Fruit fly (Drosophila melanogaster) whole organism, wandering third instar larva: ENCODE data around the gene Mitofilin.

Experiments
- Abd-B ChIP-seq: fragments of >200 bp; optimal IDR thresholded peaks from 2 replicates; lab custom pipeline; 2017; ENCODE audit warnings: missing biosample characterization, missing genetic modification characterization
- CG32264 ChIP-seq: fragments of 200-800 bp; sonication (Bioruptor generic); optimal IDR thresholded peaks from 2 replicates; lab custom pipeline; 2016; ENCODE audit warnings: missing biosample characterization, missing genetic modification characterization
- CG9705 ChIP-seq: fragments of 200-800 bp; sonication (Bioruptor generic); optimal IDR thresholded peaks from 2 replicates; lab custom pipeline; 2018; ENCODE audit warnings: missing biosample characterization, mild to moderate bottlenecking, missing genetic modification characterization
- CrebA ChIP-seq: fragments of 200-800 bp; sonication (Bioruptor generic); optimal IDR thresholded peaks from 2 replicates; lab custom pipeline; 2016; ENCODE audit warnings: missing biosample characterization, mild to moderate bottlenecking, missing genetic modification characterization, borderline replicate concordance
- Dfd ChIP-seq: fragments of >200 bp; optimal IDR thresholded peaks from 2 replicates; lab custom pipeline; 2017; ENCODE audit warnings: missing biosample characterization, missing genetic modification characterization
- Dif ChIP-seq: fragments of 200-275, 200-300 bp; sonication (Bioruptor generic); optimal IDR thresholded peaks from 2 replicates; lab custom pipeline; 2018; ENCODE audit warnings: missing biosample characterization, missing genetic modification characterization; ENCODE audit not compliant: partially characterized antibody
- GATAd ChIP-seq: sonication (Bioruptor generic); optimal IDR thresholded peaks from 2 replicates; lab custom pipeline; 2016; ENCODE audit warnings: missing biosample characterization, missing genetic modification characterization
- HLH106 ChIP-seq: fragments of 200-800 bp; optimal IDR thresholded peaks from 3 replicates; lab custom pipeline; 2019; ENCODE audit warnings: missing biosample characterization, mild to moderate bottlenecking, missing genetic modification characterization, moderate library complexity
- Hnf4 ChIP-seq: fragments of 200-800 bp; sonication (Bioruptor generic); optimal IDR thresholded peaks from 2 replicates; lab custom pipeline; 2016; ENCODE audit warnings: missing biosample characterization, mild to moderate bottlenecking, missing genetic modification characterization
- Hr78 ChIP-seq: fragments of >200 bp; optimal IDR thresholded peaks from 2 replicates; lab custom pipeline; 2017; ENCODE audit warnings: missing biosample characterization, missing genetic modification characterization
- Hr83 ChIP-seq: fragments of 200-300 bp; sonication (Bioruptor generic); optimal IDR thresholded peaks from 2 replicates; lab custom pipeline; 2016; ENCODE audit warnings: missing biosample characterization, mild to moderate bottlenecking, missing genetic modification characterization, moderate library complexity; ENCODE audit not compliant: poor library complexity, severe bottlenecking
- Jra ChIP-seq: sonication (Bioruptor generic); optimal IDR thresholded peaks from 2 replicates; lab custom pipeline; 2016; ENCODE audit warnings: missing biosample characterization, missing genetic modification characterization
- Mio ChIP-seq: sonication (Bioruptor generic); optimal IDR thresholded peaks from 2 replicates; lab custom pipeline; 2016; ENCODE audit warnings: missing biosample characterization, missing genetic modification characterization
- Myc ChIP-seq: fragments of >200 bp; optimal IDR thresholded peaks from 2 replicates; lab custom pipeline; 2017
- N ChIP-seq: fragments of >200 bp; optimal IDR thresholded peaks from 2 replicates; lab custom pipeline; 2018; ENCODE audit warnings: missing biosample characterization, missing external identifiers, missing genetic modification characterization
- OdsH ChIP-seq: fragments of 200-800 bp; sonication (Bioruptor generic); optimal IDR thresholded peaks from 2 replicates; lab custom pipeline; 2016; ENCODE audit warnings: missing biosample characterization, mild to moderate bottlenecking, missing genetic modification characterization
- Rel ChIP-seq, 2 experiments: fragments of 200-800 bp; sonication (Bioruptor generic) in 1 of 2; optimal IDR thresholded peaks; 2 replicates in 1 of 2; 3 replicates in 1 of 2; lab custom pipeline; 2016 to 2019; ENCODE audit warnings: mild to moderate bottlenecking in 2 of 2, missing biosample characterization in 2 of 2, missing genetic modification characterization in 2 of 2, moderate library complexity in 1 of 2
- Sp1 ChIP-seq: fragments of 200-800 bp; sonication (Bioruptor generic); optimal IDR thresholded peaks from 3 replicates; lab custom pipeline; 2019; ENCODE audit warnings: missing biosample characterization, mild to moderate bottlenecking, missing genetic modification characterization, moderate library complexity
- Vsx2 ChIP-seq: fragments of 200-300, 225-300 bp; sonication (Bioruptor generic); optimal IDR thresholded peaks from 2 replicates; lab custom pipeline; 2018; ENCODE audit warnings: missing biosample characterization, missing genetic modification characterization; ENCODE audit not compliant: partially characterized antibody
- br ChIP-seq: fragments of 200-800 bp; sonication (Bioruptor generic); optimal IDR thresholded peaks from 2 replicates; lab custom pipeline; 2016; ENCODE audit warnings: missing biosample characterization, missing genetic modification characterization
- brk ChIP-seq: fragments of 200-800 bp; sonication (Bioruptor generic); optimal IDR thresholded peaks from 2 replicates; lab custom pipeline; 2016; ENCODE audit warnings: missing biosample characterization, mild to moderate bottlenecking, missing genetic modification characterization
- dl ChIP-seq, 2 experiments: fragments of 175-275, 200-275 bp in 1 of 2; fragments of 200-275 bp in 1 of 2; sonication (Bioruptor generic); optimal IDR thresholded peaks; lab custom pipeline; 2018; ENCODE audit warnings: mild to moderate bottlenecking in 2 of 2, missing biosample characterization in 2 of 2, missing genetic modification characterization in 2 of 2, moderate library complexity in 2 of 2; ENCODE audit not compliant: partially characterized antibody in 2 of 2, insufficient read depth in 1 of 2
- dmrt93B ChIP-seq: fragments of 200-800 bp; sonication (Bioruptor generic); optimal IDR thresholded peaks from 2 replicates; lab custom pipeline; 2018; ENCODE audit warnings: missing biosample characterization, mild to moderate bottlenecking, missing genetic modification characterization
- dsf ChIP-seq: sonication (Bioruptor generic); optimal IDR thresholded peaks from 2 replicates; lab custom pipeline; 2016; ENCODE audit warnings: missing biosample characterization, missing genetic modification characterization, borderline replicate concordance
- ey ChIP-seq: fragments of 200-800 bp; sonication (Bioruptor generic); optimal IDR thresholded peaks from 2 replicates; lab custom pipeline; 2016; ENCODE audit warnings: missing biosample characterization, missing genetic modification characterization
- foxo ChIP-seq, 2 experiments: fragments of 200-800 bp; sonication (Bioruptor generic); optimal IDR thresholded peaks; 2 replicates in 1 of 2; 3 replicates in 1 of 2; lab custom pipeline; 2016 to 2017; ENCODE audit warnings: missing biosample characterization in 2 of 2, missing genetic modification characterization in 2 of 2
- fru ChIP-seq: fragments of 200-800 bp; sonication (Bioruptor generic); optimal IDR thresholded peaks from 3 replicates; lab custom pipeline; 2016; ENCODE audit warnings: missing biosample characterization, mild to moderate bottlenecking, missing genetic modification characterization
- h ChIP-seq: fragments of 200-800 bp; sonication (Bioruptor generic); optimal IDR thresholded peaks from 3 replicates; lab custom pipeline; 2016; ENCODE audit warnings: missing biosample characterization, mild to moderate bottlenecking, missing genetic modification characterization
- jim ChIP-seq: fragments of 175-275, 200-325 bp; sonication (Bioruptor generic); optimal IDR thresholded peaks from 2 replicates; lab custom pipeline; 2016; ENCODE audit warnings: missing biosample characterization, mild to moderate bottlenecking, missing genetic modification characterization
- lola ChIP-seq: fragments of >200 bp; optimal IDR thresholded peaks from 2 replicates; lab custom pipeline; 2017; ENCODE audit warnings: missing biosample characterization, missing genetic modification characterization
- pan ChIP-seq: fragments of >200 bp; optimal IDR thresholded peaks from 2 replicates; lab custom pipeline; 2017
- psq ChIP-seq: fragments of 200-800 bp; sonication (Bioruptor generic); optimal IDR thresholded peaks from 3 replicates; lab custom pipeline; 2017; ENCODE audit warnings: missing biosample characterization, mild to moderate bottlenecking, missing genetic modification characterization, moderate library complexity
- rgr ChIP-seq: fragments of 200-800 bp; sonication (Bioruptor generic); optimal IDR thresholded peaks from 3 replicates; lab custom pipeline; 2016; ENCODE audit warnings: missing biosample characterization, mild to moderate bottlenecking, missing genetic modification characterization
- sage ChIP-seq: fragments of 200-800 bp; sonication (Bioruptor generic); optimal IDR thresholded peaks from 2 replicates; lab custom pipeline; 2016; ENCODE audit warnings: missing biosample characterization, mild to moderate bottlenecking, missing genetic modification characterization
- sv ChIP-seq: fragments of 200-800 bp; sonication (Bioruptor generic); optimal IDR thresholded peaks from 3 replicates; lab custom pipeline; 2016; ENCODE audit warnings: missing biosample characterization, missing genetic modification characterization
- tai ChIP-seq: sonication (Bioruptor generic); optimal IDR thresholded peaks from 2 replicates; lab custom pipeline; 2016; ENCODE audit warnings: missing biosample characterization, missing genetic modification characterization
- usp ChIP-seq: fragments of >200 bp; optimal IDR thresholded peaks from 2 replicates; lab custom pipeline; 2017; ENCODE audit warnings: missing biosample characterization, missing genetic modification characterization
- woc ChIP-seq: sonication (Bioruptor generic); optimal IDR thresholded peaks from 2 replicates; lab custom pipeline; 2016; ENCODE audit warnings: missing biosample characterization, mild to moderate bottlenecking, missing genetic modification characterization

Gene Mitofilin

DNA sequence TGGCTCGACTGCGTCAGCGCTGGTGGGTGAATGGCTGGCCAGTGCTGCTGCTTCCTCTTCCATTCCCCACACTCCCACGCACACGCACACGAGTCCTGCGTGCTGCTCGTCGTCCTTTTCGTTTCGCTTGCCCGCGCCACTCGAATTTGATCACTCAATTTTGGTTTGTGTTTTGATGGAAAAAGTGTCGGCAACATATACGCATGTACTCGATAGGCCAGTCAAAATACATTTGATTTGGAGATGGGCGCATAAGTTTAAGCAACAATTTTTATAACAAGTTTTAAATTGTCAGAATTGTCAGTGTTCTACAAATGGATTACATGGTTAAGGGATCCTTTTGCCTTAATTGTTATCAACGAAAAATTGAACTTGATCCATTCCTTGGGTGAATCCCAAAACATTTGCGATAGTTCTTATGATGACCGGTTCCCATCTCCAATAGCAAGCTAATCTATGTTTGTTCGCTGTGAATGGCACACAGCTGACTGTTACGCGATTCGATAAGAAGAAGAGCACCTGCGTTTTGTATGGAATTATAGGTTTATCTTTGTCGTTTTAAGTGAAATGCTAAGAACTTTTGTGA is at the start of gene Mitofilin, which contains the start of gene mRpL35:
Gene Mitofilin (minus strand): TSS at position 295 of the 586 bp plus-strand sequence.
Gene mRpL35 (plus strand): TSS at position 487 of the 586 bp plus-strand sequence.
- TF ChIP-seq brk (GFP tag; lab: Kevin White, UChicago) (no peak), CrebA (GFP tag; lab: Kevin White, UChicago) (no peak), tai (GFP tag; lab: Kevin White, UChicago) (no peak), dmrt93B (GFP tag; lab: Kevin White, UChicago) (no peak), sv (GFP tag; lab: Kevin White, UChicago) (no peak), OdsH (peak; percentile 48), Rel (GFP tag; optimal IDR thresholded peaks at IDR 0.05; lab: Kevin White, UChicago) (no peak), Rel (tag; optimal IDR thresholded peaks at IDR 0.05; lab: Kevin White, UChicago) (peak; percentile 97), Sp1 (GFP tag; lab: Kevin White, UChicago) (peak; percentile 14), Hr78 (GFP tag; lab: Kevin White, UChicago) (no peak), Abd-B (GFP tag; lab: Kevin White, UChicago) (no peak), lola (no peak), usp (GFP tag; lab: Kevin White, UChicago) (no peak), sage (GFP tag; lab: Kevin White, UChicago) (no peak), Hnf4 (no peak), Dif (GFP tag; lab: Kevin White, UChicago) (no peak), br (GFP tag; lab: Kevin White, UChicago) (peak; percentile 16), N (GFP tag; lab: Kevin White, UChicago) (no peak), rgr (GFP tag; lab: Kevin White, UChicago) (peak; percentile 37), CG32264 (GFP tag; lab: Kevin White, UChicago) (no peak), ey (peak; percentile 62), jim (GFP tag; lab: Kevin White, UChicago) (no peak), h (peak; percentile 51), Hr83 (GFP tag; lab: Kevin White, UChicago) (peak; percentile 44), foxo (GFP tag; optimal IDR thresholded peaks at IDR 0.05; lab: Kevin White, UChicago) (peak in 1 of 2 experiments; percentile 58), CG9705 (peak; percentile 4), HLH106 (tag; lab: Kevin White, UChicago) (peak; percentile 56), Myc (lab: Kevin White, UChicago) (peak; percentile 78), dl (GFP tag; optimal IDR thresholded peaks at IDR 0.05; lab: Kevin White, UChicago; ENCODE audit: insufficient read depth in 1 of 2, partially characterized antibody in 2 of 2) (no peak), dsf (peak; percentile 33), Dfd (GFP tag; lab: Kevin White, UChicago) (no peak), fru (GFP tag; lab: Kevin White, UChicago) (peak; percentile 53), Vsx2 (GFP tag; lab: Kevin White, UChicago) (no peak), Jra (peak; percentile 18), Mio (GFP tag; lab: Kevin White, UChicago) (no peak), GATAd (GFP tag; lab: Kevin White, UChicago) (no peak), woc (GFP tag; lab: Kevin White, UChicago) (peak; percentile 88), pan (lab: Kevin White, UChicago) (no peak), psq (GFP tag; lab: Kevin White, UChicago) (peak; percentile 46)
- TF ChIP-seq, all 38 proteins: peak for 17

DNA sequence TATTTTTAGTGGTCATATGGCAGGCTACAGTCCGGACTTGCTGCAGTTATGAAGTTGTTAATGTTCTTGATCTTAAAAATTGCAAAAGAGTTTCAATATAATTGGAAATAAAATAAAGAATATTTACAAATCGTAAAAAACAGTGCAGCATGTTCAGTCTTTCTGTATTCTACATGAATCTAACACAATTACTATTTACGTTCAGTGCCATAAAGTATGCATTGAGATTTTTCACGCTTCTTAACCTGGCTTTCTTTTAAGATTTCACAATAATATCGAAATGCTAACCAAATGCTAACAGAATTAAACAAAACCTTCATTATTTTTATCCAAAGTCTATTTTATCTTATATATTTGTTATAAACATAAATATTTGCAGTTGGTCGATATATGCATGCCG is 49.4 kb upstream of the Mitofilin start:
- TF ChIP-seq CG9705 (no peak), jim (GFP tag; lab: Kevin White, UChicago) (no peak), Myc (lab: Kevin White, UChicago) (peak; percentile 18)
